Worm (Caenorhabditis elegans): ENCODE measurements around the gene exp-2.
A peak's percentile ranks its signal among the peaks of the same experiment; 100 is the strongest.

The exp-2 gene

DNA sequence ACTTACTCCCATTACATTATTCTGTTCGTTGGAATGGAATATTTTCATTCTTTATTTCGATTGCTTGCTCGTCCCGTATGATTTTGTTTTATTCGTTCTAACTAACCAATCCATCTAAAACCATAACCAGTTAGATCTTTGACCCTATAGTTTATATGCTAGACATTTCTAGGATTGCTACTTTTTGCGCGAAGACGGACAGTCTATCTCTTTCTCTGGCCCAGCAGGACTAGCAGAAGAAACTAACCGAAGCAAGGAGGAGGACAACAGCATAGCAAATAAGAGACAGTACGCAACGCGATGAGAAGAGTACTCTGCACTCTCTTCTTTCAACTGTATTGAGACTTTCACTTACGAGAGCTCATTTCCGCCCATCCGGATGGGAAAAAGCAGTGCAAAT is 7.0 kb downstream of the exp-2 start:
- peak; percentile 2 for TF ChIP-seq pha-4 (tag; optimal IDR thresholded peaks at IDR 0.05)
- TF ChIP-seq lin-39 (tag; optimal IDR thresholded peaks at IDR 0.05), result no peak

Measured in whole organism, L3 larva.